Fruit fly (Drosophila melanogaster): ENCODE measurements around the gene CG31752.

The CG31752 gene

DNA sequence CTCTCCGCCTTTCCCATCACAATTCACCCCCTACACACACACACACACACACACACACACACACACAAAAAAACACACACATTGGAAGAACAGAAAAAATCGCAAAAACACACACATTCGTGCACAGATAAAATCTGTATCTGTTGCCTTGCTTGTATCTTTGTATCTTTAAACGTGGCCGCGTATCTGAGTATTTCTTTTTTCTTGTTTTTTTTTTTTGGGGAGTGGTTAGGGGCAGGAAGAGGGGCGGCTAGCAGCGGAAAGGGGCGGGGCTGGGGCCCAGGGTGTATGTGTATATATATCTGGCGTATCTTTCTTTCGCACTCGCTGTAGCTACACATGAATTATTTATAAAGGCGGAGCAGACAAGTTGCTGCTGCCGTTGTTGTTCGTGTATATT lies 25.5 kb upstream of the CG31752 start:
- TF ChIP-seq fd96Ca (GFP tag; IDR thresholded peaks at IDR 0.05) (no peak), Snoo (tag; optimal IDR thresholded peaks at IDR 0.05) (peak; percentile 20), gl (tag; optimal IDR thresholded peaks at IDR 0.05) (peak; percentile 3), CG4496 (GFP tag; IDR thresholded peaks at IDR 0.05) (peak; percentile 33; the same call in 1 of the 3 replicates), CG32121 (GFP tag; IDR thresholded peaks at IDR 0.05) (no peak), Ets98B (GFP tag; IDR thresholded peaks at IDR 0.05) (0 out of 2 replicates have a peak, but pooled peaks have one; percentile 11), CG34367 (tag; optimal IDR thresholded peaks at IDR 0.05) (peak; percentile 15)

DNA sequence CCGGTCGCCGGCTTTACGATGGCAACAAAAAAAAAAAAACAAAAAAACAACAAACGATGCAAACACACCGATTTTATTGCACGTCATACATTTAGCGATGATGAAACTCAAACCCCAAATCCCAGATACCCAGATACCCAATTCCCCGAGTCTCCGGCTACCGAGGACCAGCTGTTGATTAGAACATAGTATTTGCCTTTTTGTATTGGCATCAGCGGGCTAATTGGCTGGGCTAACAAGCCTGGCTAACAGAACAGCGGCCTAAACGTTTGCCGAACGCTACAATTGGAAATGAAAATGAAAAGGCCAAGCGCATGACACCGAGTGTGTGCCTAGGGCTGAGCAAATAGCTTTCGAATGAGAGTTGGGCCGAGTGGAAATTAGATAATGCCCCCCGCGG lies 23.9 kb upstream of the CG31752 start:
- TF ChIP-seq rn (GFP tag; IDR thresholded peaks at IDR 0.05), result no peak

DNA sequence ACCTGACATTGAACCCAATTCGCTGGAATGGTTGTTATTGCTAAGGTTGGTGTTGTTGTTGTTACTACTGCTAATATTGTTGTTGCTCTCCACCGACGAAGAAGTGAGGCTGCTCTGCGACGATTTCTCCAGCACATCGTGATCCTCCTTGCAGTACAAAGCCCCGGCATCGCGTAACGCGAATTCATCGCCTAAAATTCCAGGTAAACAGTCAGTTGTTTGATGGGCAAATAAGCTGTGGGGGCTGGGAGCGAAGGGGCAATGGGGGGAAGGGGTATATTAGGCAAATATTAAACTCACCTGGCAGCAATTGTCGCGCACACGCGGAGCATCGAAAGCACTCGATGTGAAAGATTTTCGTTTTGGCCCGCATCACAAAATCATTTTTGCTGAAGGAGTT lies 23.0 kb upstream of the CG31752 start:
- TF ChIP-seq CG8301 (tag; optimal IDR thresholded peaks at IDR 0.05) (no peak), CG10348 (GFP tag; IDR thresholded peaks at IDR 0.05) (no peak), CG13204 (GFP tag; optimal IDR thresholded peaks at IDR 0.05) (no peak), Pif1B (GFP tag; optimal IDR thresholded peaks at IDR 0.05) (no peak), CG4496 (GFP tag; IDR thresholded peaks at IDR 0.05) (no peak), rn (GFP tag; IDR thresholded peaks at IDR 0.05) (no peak), CG14655 (GFP tag; optimal IDR thresholded peaks at IDR 0.05) (no peak), EcR (GFP tag; optimal IDR thresholded peaks at IDR 0.05) (no peak), CG9948 (tag; optimal IDR thresholded peaks at IDR 0.05) (no peak), D1 (tag; optimal IDR thresholded peaks at IDR 0.05) (no peak), CG12605 (GFP tag; IDR thresholded peaks at IDR 0.05) (no peak), CG8159 (tag; optimal IDR thresholded peaks at IDR 0.05) (no peak), CG15710 (tag; optimal IDR thresholded peaks at IDR 0.05) (no peak), fd96Ca (GFP tag; IDR thresholded peaks at IDR 0.05) (no peak)

DNA sequence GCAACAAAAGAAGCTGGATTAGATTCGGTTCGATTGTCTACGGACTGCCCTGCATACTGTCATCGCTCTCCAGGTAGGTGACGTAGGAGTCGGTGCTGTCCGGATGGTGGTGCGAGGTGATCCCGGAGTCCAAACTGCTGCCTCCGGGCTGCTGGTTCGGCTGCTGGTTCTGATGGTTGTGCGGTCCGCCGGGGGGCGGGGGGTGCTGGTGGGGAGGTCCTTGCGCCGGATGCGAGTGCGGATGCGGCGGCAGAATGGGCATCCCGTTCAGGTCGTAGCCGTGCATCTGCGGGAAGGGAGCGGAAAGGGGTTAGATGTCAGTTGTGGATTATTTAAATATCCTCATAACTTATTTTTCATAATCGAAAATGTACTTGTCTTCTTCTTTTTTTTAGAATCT lies 19.8 kb upstream of the CG31752 start:
- no peak for TF ChIP-seq CG9948 (tag; optimal IDR thresholded peaks at IDR 0.05)
- no peak for TF ChIP-seq D1 (tag; optimal IDR thresholded peaks at IDR 0.05)
- no peak for TF ChIP-seq CG13204 (GFP tag; optimal IDR thresholded peaks at IDR 0.05)
- TF ChIP-seq rn (GFP tag; IDR thresholded peaks at IDR 0.05), result no peak
- TF ChIP-seq CG17806 (tag; optimal IDR thresholded peaks at IDR 0.05), result no peak
- TF ChIP-seq Ets98B (GFP tag; IDR thresholded peaks at IDR 0.05), result no peak
- TF ChIP-seq CG12605 (GFP tag; IDR thresholded peaks at IDR 0.05), result no peak
- TF ChIP-seq Snoo (tag; optimal IDR thresholded peaks at IDR 0.05), result no peak
- no peak for TF ChIP-seq CG15710 (tag; optimal IDR thresholded peaks at IDR 0.05)
- no peak for TF ChIP-seq CG4496 (GFP tag; IDR thresholded peaks at IDR 0.05)
- TF ChIP-seq Pif1B (GFP tag; optimal IDR thresholded peaks at IDR 0.05), result no peak
- TF ChIP-seq EcR (GFP tag; optimal IDR thresholded peaks at IDR 0.05), result no peak
- no peak for TF ChIP-seq CG34367 (tag; optimal IDR thresholded peaks at IDR 0.05)
- TF ChIP-seq CG8301 (tag; optimal IDR thresholded peaks at IDR 0.05), result no peak

DNA sequence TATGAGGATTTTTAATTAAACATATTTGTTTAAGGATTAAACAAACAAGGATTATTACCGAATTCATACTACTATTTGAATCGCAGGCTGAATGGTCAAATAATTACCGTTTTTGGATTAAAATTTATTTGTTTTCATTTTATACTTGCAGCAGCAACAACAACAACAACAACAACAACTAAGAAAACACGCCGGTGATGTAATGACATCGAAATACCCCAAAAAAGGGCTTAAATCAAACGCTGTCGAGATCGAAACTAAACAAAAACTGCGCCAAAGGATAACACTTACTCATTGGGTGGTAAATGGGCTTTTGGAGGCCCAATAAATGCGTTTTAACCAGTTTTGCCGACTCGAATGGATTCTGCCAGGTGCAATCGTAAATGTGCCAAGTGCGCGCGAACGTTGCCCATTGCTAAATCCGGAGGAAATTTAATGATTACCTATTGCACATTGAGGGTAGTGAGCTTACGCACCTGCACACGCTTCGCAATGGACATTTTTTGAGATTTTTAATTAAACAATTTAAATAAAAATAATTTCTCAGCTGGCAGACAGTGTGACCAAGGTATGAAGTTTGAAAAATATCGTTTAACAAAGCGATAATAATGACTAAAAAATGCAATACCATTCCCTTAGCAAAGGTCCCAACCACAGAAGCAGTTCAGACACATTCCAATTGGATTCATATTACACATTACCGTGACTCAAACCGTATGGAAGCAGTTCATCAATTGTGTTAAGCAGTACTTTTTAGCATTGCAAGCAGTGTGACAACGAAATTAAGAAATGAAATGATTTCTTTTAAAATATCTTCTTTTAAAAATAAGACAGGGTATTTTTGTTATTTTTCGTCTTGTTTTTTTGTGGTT lies 17.8 kb upstream of the CG31752 start, which contains the start of the genes CG10602 and mRpL13:
Gene CG10602, minus strand, starts transcription at position 588 of the 872 bp plus-strand sequence.
Gene mRpL13, minus strand, starts transcription at position 588 of the 872 bp plus-strand sequence.
- TF ChIP-seq D1 (tag; optimal IDR thresholded peaks at IDR 0.05) (peak; percentile 90), CG9948 (tag; optimal IDR thresholded peaks at IDR 0.05) (no peak)

DNA sequence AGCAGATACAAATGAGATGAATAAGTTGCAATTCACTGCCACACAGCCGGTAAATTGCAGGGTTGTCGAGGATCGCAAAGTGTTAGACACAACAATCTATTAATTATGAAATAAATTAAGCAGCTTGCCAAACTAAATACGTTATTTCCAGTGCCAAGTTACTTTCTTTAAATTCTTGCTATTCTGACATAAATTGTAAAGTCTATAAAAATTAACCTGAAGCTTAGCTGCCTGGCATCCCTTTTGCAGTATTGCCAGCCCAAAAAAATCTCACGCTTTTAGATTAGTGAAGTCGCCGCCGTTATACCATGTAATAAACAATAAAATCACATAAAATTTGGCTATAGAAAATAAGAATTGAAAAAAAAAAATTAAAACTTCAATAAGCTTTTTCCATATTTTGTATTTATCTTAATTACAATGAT lies 16.5 kb upstream of the CG31752 start:
- TF ChIP-seq CG9948 (tag; optimal IDR thresholded peaks at IDR 0.05) (peak; percentile 94), rn (GFP tag; IDR thresholded peaks at IDR 0.05) (peak; percentile 82), CG17806 (tag; optimal IDR thresholded peaks at IDR 0.05) (peak; percentile 96), CG32121 (GFP tag; IDR thresholded peaks at IDR 0.05) (peak; percentile 95), CG12605 (GFP tag; IDR thresholded peaks at IDR 0.05) (peak; percentile 95), CG8301 (tag; optimal IDR thresholded peaks at IDR 0.05) (peak; percentile 95), CG4496 (GFP tag; IDR thresholded peaks at IDR 0.05) (peak; percentile 98), CG34367 (tag; optimal IDR thresholded peaks at IDR 0.05) (peak; percentile 95), CG14655 (GFP tag; optimal IDR thresholded peaks at IDR 0.05) (peak; percentile 95), CG8159 (tag; optimal IDR thresholded peaks at IDR 0.05) (peak; percentile 94), D1 (tag; optimal IDR thresholded peaks at IDR 0.05) (peak; percentile 62), EcR (GFP tag; optimal IDR thresholded peaks at IDR 0.05) (no peak), Snoo (tag; optimal IDR thresholded peaks at IDR 0.05) (peak; percentile 95), Ets98B (GFP tag; IDR thresholded peaks at IDR 0.05) (peak; percentile 97), CG10348 (GFP tag; IDR thresholded peaks at IDR 0.05) (peak; percentile 83), CG13204 (GFP tag; optimal IDR thresholded peaks at IDR 0.05) (peak; percentile 85), fd96Ca (GFP tag; IDR thresholded peaks at IDR 0.05) (peak; percentile 97), gl (tag; optimal IDR thresholded peaks at IDR 0.05) (peak; percentile 87), Pif1B (GFP tag; optimal IDR thresholded peaks at IDR 0.05) (peak; percentile 92), Pif1A (GFP tag; optimal IDR thresholded peaks at IDR 0.05) (peak; percentile 96), CG15710 (tag; optimal IDR thresholded peaks at IDR 0.05) (peak; percentile 95)

Data from whole organism, pupa.